Worm (Caenorhabditis elegans) whole organism, L3 larva: ENCODE results near the gene F09A5.2.

Source experiments
- ama-1 ChIP-seq: fragments of 150-350 bp; optimal IDR thresholded peaks from 2 replicates; lab custom pipeline; 2018
- ceh-82 ChIP-seq: fragments of 150-350 bp; optimal IDR thresholded peaks from 2 replicates; lab custom pipeline; 2014; ENCODE audit warnings: missing biosample characterization, missing genetic modification characterization
- egl-5 ChIP-seq: fragments of 150-350 bp; optimal IDR thresholded peaks from 2 replicates; lab custom pipeline; 2017; ENCODE audit warnings: missing biosample characterization, missing genetic modification reagents, missing genetic modification characterization, inconsistent platforms
- elt-1 ChIP-seq: fragments of 150-350 bp; optimal IDR thresholded peaks from 2 replicates; lab custom pipeline; 2014; ENCODE audit warnings: missing biosample characterization, missing genetic modification characterization
- elt-2 ChIP-seq: sonication (generic microtip); optimal IDR thresholded peaks from 2 replicates; lab custom pipeline; 2016; ENCODE audit warnings: missing genetic modification reagents, mild to moderate bottlenecking, missing genetic modification characterization, missing compliant biosample characterization
- fkh-2 ChIP-seq: fragments of 150-350 bp; optimal IDR thresholded peaks from 2 replicates; lab custom pipeline; 2014; ENCODE audit warnings: missing biosample characterization, missing genetic modification reagents, missing genetic modification characterization
- fos-1 ChIP-seq: fragments of 150-350 bp; optimal IDR thresholded peaks from 2 replicates; lab custom pipeline; 2014; ENCODE audit warnings: missing biosample characterization, missing genetic modification characterization
- lin-39 ChIP-seq: fragments of 150-350 bp; optimal IDR thresholded peaks from 2 replicates; lab custom pipeline; 2018; ENCODE audit warnings: missing biosample characterization, missing genetic modification reagents, missing genetic modification characterization
- lsy-12 ChIP-seq: sonication (generic microtip); optimal IDR thresholded peaks from 2 replicates; lab custom pipeline; 2016; ENCODE audit warnings: mild to moderate bottlenecking, missing genetic modification characterization, missing compliant biosample characterization
- mml-1 ChIP-seq: fragments of 150-350 bp; sonication (generic microtip); optimal IDR thresholded peaks from 3 replicates; lab custom pipeline; 2014; ENCODE audit warnings: missing biosample characterization, missing genetic modification characterization
- nhr-11 ChIP-seq: fragments of 150-350 bp; optimal IDR thresholded peaks from 2 replicates; lab custom pipeline; 2014; ENCODE audit warnings: missing biosample characterization, missing genetic modification characterization
- nhr-23 ChIP-seq: fragments of 150-350 bp; optimal IDR thresholded peaks from 2 replicates; lab custom pipeline; 2014; ENCODE audit warnings: missing biosample characterization, missing genetic modification reagents, missing genetic modification characterization
- nhr-237 ChIP-seq: fragments of 150-350 bp; optimal IDR thresholded peaks from 2 replicates; lab custom pipeline; 2014; ENCODE audit warnings: missing biosample characterization, missing genetic modification characterization
- nhr-28 ChIP-seq: fragments of 150-350 bp; optimal IDR thresholded peaks from 2 replicates; lab custom pipeline; 2014; ENCODE audit warnings: missing biosample characterization, missing genetic modification characterization
- nhr-76 ChIP-seq: fragments of 150-350 bp; sonication (generic microtip); optimal IDR thresholded peaks from 5 replicates; lab custom pipeline; 2014; ENCODE audit warnings: missing biosample characterization, missing genetic modification characterization
- pqm-1 ChIP-seq: fragments of 150-350 bp; optimal IDR thresholded peaks from 2 replicates; lab custom pipeline; 2017; ENCODE audit warnings: missing biosample characterization, missing genetic modification characterization, inconsistent platforms
- skn-1 ChIP-seq: fragments of 150-350 bp; optimal IDR thresholded peaks from 2 replicates; lab custom pipeline; 2014; ENCODE audit warnings: missing biosample characterization, missing genetic modification characterization
- snpc-4 ChIP-seq: fragments of 150-350 bp; optimal IDR thresholded peaks from 2 replicates; lab custom pipeline; 2014; ENCODE audit warnings: missing biosample characterization, missing genetic modification characterization
- tbx-2 ChIP-seq: sonication (generic microtip); optimal IDR thresholded peaks from 2 replicates; lab custom pipeline; 2016; ENCODE audit warnings: mild to moderate bottlenecking, missing genetic modification characterization, missing compliant biosample characterization
- unc-39 ChIP-seq: sonication (generic microtip); optimal IDR thresholded peaks from 4 replicates; lab custom pipeline; 2017; ENCODE audit warnings: missing biosample characterization, missing genetic modification characterization
- ztf-11 ChIP-seq: fragments of 150-350 bp; optimal IDR thresholded peaks from 2 replicates; lab custom pipeline; 2014; ENCODE audit warnings: missing biosample characterization, missing genetic modification characterization

The F09A5.2 gene

ce11 chrX:13178347-13178746 is 43.4 kb downstream of the F09A5.2 start, which contains the start of gene nlp-3:
TSS of gene nlp-3 (minus strand) at chrX:13178447.
- TF ChIP-seq skn-1, result no peak
- TF ChIP-seq nhr-237 (tag; lab: Kevin White, UChicago), result no peak
- no peak for TF ChIP-seq tbx-2
- no peak for TF ChIP-seq fkh-2
- TF ChIP-seq elt-2, result no peak
- TF ChIP-seq, all 47 proteins: peak for 0

DNA sequence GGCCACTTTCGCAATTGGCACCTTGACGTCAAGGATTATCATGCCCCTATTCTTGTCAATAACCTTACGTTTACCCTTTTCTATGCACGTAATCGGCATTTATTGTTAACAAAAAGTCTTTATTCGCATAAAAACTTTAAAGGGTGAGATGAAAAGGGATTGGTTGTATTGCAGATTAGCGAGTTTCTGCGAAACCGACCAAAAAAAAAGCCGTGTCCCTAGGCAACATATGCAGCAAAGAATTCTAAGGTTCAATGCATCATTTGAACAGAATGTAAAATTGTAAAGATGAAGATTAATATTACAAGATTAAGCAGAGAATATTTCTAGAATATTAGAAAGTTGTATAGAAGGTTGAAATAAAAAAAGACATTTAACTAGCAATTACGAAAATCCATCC is 47.1 kb downstream of the F09A5.2 start:
- TF ChIP-seq nhr-11 (tag; lab: Kevin White, UChicago) (no peak), lin-39 (tag; lab: Kevin White, UChicago) (no peak), mml-1 (no peak), ceh-82 (tag; lab: Kevin White, UChicago) (no peak), pqm-1 (tag; lab: Kevin White, UChicago) (no peak), lsy-12 (tag; lab: Kevin White, UChicago) (no peak), snpc-4 (tag; lab: Kevin White, UChicago) (no peak), nhr-28 (tag; lab: Kevin White, UChicago) (no peak), ama-1 (lab: Kevin White, UChicago) (no peak), elt-1 (no peak), nhr-237 (tag; lab: Kevin White, UChicago) (no peak), ztf-11 (tag; lab: Kevin White, UChicago) (no peak), fos-1 (tag; lab: Kevin White, UChicago) (no peak), nhr-23 (tag; lab: Kevin White, UChicago) (no peak), nhr-76 (tag; lab: Kevin White, UChicago) (no peak), egl-5 (tag; lab: Kevin White, UChicago) (no peak), unc-39 (tag; lab: Kevin White, UChicago) (no peak)
- TF ChIP-seq, all 47 proteins: peak for 0
